Worm (Caenorhabditis elegans) whole organism, late embryonic: ENCODE results near the gene nhr-45.

Experiments
- C08G9.2 ChIP-seq: sonication (generic microtip); optimal IDR thresholded peaks from 2 replicates; lab custom pipeline; 2016; ENCODE audit warnings: mild to moderate bottlenecking, missing genetic modification characterization, moderate library complexity, missing compliant biosample characterization
- F13H6.1 ChIP-seq: sonication (generic microtip); optimal IDR thresholded peaks from 2 replicates; lab custom pipeline; 2016; ENCODE audit warnings: missing genetic modification characterization, missing compliant biosample characterization
- K02D7.2 ChIP-seq: sonication (generic microtip); optimal IDR thresholded peaks from 2 replicates; lab custom pipeline; 2017; ENCODE audit warnings: mild to moderate bottlenecking, missing genetic modification characterization, missing compliant biosample characterization
- T23F11.4 ChIP-seq: fragments of 200-800 bp; sonication (Bioruptor generic); optimal IDR thresholded peaks from 2 replicates; lab custom pipeline; 2018; ENCODE audit warnings: mild to moderate bottlenecking, missing genetic modification characterization, missing compliant biosample characterization
- ahr-1 ChIP-seq: sonication (generic microtip); optimal IDR thresholded peaks from 2 replicates; lab custom pipeline; 2016; ENCODE audit warnings: missing genetic modification characterization, missing compliant biosample characterization
- ama-1 ChIP-seq: fragments of 150-350 bp; optimal IDR thresholded peaks from 2 replicates; lab custom pipeline; 2014
- ceh-14 ChIP-seq: sonication (generic microtip); optimal IDR thresholded peaks from 2 replicates; lab custom pipeline; 2016; ENCODE audit warnings: missing genotype, missing genetic modification characterization, missing compliant biosample characterization
- ceh-18 ChIP-seq: sonication (generic microtip); optimal IDR thresholded peaks from 2 replicates; lab custom pipeline; 2016; ENCODE audit warnings: missing genetic modification characterization, missing compliant biosample characterization
- ceh-19 ChIP-seq: fragments of 200-800 bp; sonication (Bioruptor generic); optimal IDR thresholded peaks from 2 replicates; lab custom pipeline; 2018; ENCODE audit warnings: mild to moderate bottlenecking, missing genetic modification characterization, missing compliant biosample characterization
- ceh-31 ChIP-seq: sonication (generic microtip); optimal IDR thresholded peaks from 2 replicates; lab custom pipeline; 2016; ENCODE audit warnings: missing genetic modification characterization, missing compliant biosample characterization
- ceh-34 ChIP-seq: sonication (generic microtip); optimal IDR thresholded peaks from 2 replicates; lab custom pipeline; 2016; ENCODE audit warnings: mild to moderate bottlenecking, missing genetic modification characterization, missing compliant biosample characterization
- ceh-48 ChIP-seq: sonication (generic microtip); optimal IDR thresholded peaks from 2 replicates; lab custom pipeline; 2016; ENCODE audit warnings: missing genetic modification characterization, inconsistent platforms, missing compliant biosample characterization
- che-1 ChIP-seq: sonication (generic microtip); optimal IDR thresholded peaks from 2 replicates; lab custom pipeline; 2016; ENCODE audit warnings: mild to moderate bottlenecking, missing genetic modification characterization, missing compliant biosample characterization
- dmd-4 ChIP-seq: sonication (generic microtip); optimal IDR thresholded peaks from 2 replicates; lab custom pipeline; 2016; ENCODE audit warnings: borderline replicate concordance, missing genetic modification characterization, missing compliant biosample characterization
- eyg-1 ChIP-seq: sonication (generic microtip); optimal IDR thresholded peaks from 2 replicates; lab custom pipeline; 2016; ENCODE audit warnings: missing genotype, missing genetic modification characterization, missing compliant biosample characterization
- fax-1 ChIP-seq: sonication (generic microtip); optimal IDR thresholded peaks from 2 replicates; lab custom pipeline; 2016; ENCODE audit warnings: missing genotype, missing genetic modification characterization, missing compliant biosample characterization
- fkh-6 ChIP-seq: sonication (generic microtip); optimal IDR thresholded peaks from 2 replicates; lab custom pipeline; 2016; ENCODE audit warnings: missing genetic modification characterization, missing compliant biosample characterization
- hlh-30 ChIP-seq: sonication (generic microtip); optimal IDR thresholded peaks from 2 replicates; lab custom pipeline; 2017; ENCODE audit warnings: antibody characterized with exemption, missing genetic modification characterization, missing compliant biosample characterization; ENCODE audit not compliant: insufficient read depth
- hlh-6 ChIP-seq: sonication (generic microtip); optimal IDR thresholded peaks from 2 replicates; lab custom pipeline; 2016; ENCODE audit warnings: missing genotype, missing genetic modification characterization, missing compliant biosample characterization
- lin-11 ChIP-seq: fragments of 200-800 bp; sonication (Bioruptor generic); optimal IDR thresholded peaks from 2 replicates; lab custom pipeline; 2018; ENCODE audit warnings: mild to moderate bottlenecking, missing genetic modification characterization, missing compliant biosample characterization
- madf-2 ChIP-seq: sonication (generic microtip); optimal IDR thresholded peaks from 2 replicates; lab custom pipeline; 2017; ENCODE audit warnings: missing genetic modification characterization, missing compliant biosample characterization
- nhr-232 ChIP-seq: sonication (generic microtip); optimal IDR thresholded peaks from 2 replicates; lab custom pipeline; 2016; ENCODE audit warnings: missing genetic modification characterization, missing compliant biosample characterization
- pag-3 ChIP-seq: sonication (generic microtip); optimal IDR thresholded peaks from 2 replicates; lab custom pipeline; 2016; ENCODE audit warnings: missing compliant biosample characterization, missing genetic modification characterization, borderline replicate concordance
- pat-9 ChIP-seq: fragments of 200-800 bp; sonication (Bioruptor generic); optimal IDR thresholded peaks from 2 replicates; lab custom pipeline; 2018; ENCODE audit warnings: mild to moderate bottlenecking, missing genetic modification characterization, moderate library complexity, missing compliant biosample characterization
- pax-1 ChIP-seq: fragments of 150-350 bp; optimal IDR thresholded peaks from 2 replicates; lab custom pipeline; 2014; ENCODE audit warnings: missing biosample characterization, missing genetic modification characterization
- pha-4 ChIP-seq: fragments of 150-350 bp; optimal IDR thresholded peaks from 2 replicates; lab custom pipeline; 2018; ENCODE audit warnings: missing biosample characterization, missing genetic modification reagents, missing genetic modification characterization
- ref-2 ChIP-seq: sonication (generic microtip); optimal IDR thresholded peaks from 2 replicates; lab custom pipeline; 2016; ENCODE audit warnings: missing genetic modification characterization, missing compliant biosample characterization
- rnt-1 ChIP-seq: sonication (generic microtip); optimal IDR thresholded peaks from 2 replicates; lab custom pipeline; 2016; ENCODE audit warnings: missing genetic modification characterization, missing compliant biosample characterization
- sdc-2 ChIP-seq: sonication (generic microtip); optimal IDR thresholded peaks from 2 replicates; lab custom pipeline; 2016; ENCODE audit warnings: missing genotype, missing genetic modification characterization, missing compliant biosample characterization
- sox-4 ChIP-seq: sonication (generic microtip); optimal IDR thresholded peaks from 2 replicates; lab custom pipeline; 2017; ENCODE audit warnings: mild to moderate bottlenecking, missing genetic modification characterization, inconsistent platforms, missing compliant biosample characterization
- tbx-2 ChIP-seq: sonication (generic microtip); optimal IDR thresholded peaks from 2 replicates; lab custom pipeline; 2016; ENCODE audit warnings: missing genetic modification characterization, missing compliant biosample characterization
- tbx-7 ChIP-seq: sonication (generic microtip); optimal IDR thresholded peaks from 2 replicates; lab custom pipeline; 2016; ENCODE audit warnings: missing genotype, missing genetic modification characterization, missing compliant biosample characterization
- ttx-3 ChIP-seq: sonication (generic microtip); optimal IDR thresholded peaks from 2 replicates; lab custom pipeline; 2016; ENCODE audit warnings: missing genetic modification reagents, missing genetic modification characterization, missing compliant biosample characterization
- unc-3 ChIP-seq, 2 experiments: fragments of 200-800 bp in 1 of 2; sonication (Bioruptor generic) in 1 of 2; sonication (generic microtip) in 1 of 2; conservative IDR thresholded peaks in 1 of 2; optimal IDR thresholded peaks in 1 of 2; 2 replicates each; pipeline versions ENCODE4 v1.3.6 to Lab custom; 2016 to 2022; ENCODE audit warnings: missing compliant biosample characterization in 2 of 2, missing genetic modification characterization in 2 of 2, missing genetic modification reagents in 1 of 2
- unc-42 ChIP-seq: sonication (generic microtip); optimal IDR thresholded peaks from 2 replicates; lab custom pipeline; 2016; ENCODE audit warnings: missing genotype, missing genetic modification characterization, missing compliant biosample characterization
- unc-55 ChIP-seq: sonication (generic microtip); optimal IDR thresholded peaks from 2 replicates; lab custom pipeline; 2017; ENCODE audit warnings: missing biosample characterization, missing genetic modification reagents, missing genetic modification characterization
- unc-86 ChIP-seq: sonication (generic microtip); optimal IDR thresholded peaks from 2 replicates; lab custom pipeline; 2016; ENCODE audit warnings: missing genetic modification characterization, missing compliant biosample characterization
- ztf-16 ChIP-seq: sonication (generic microtip); optimal IDR thresholded peaks from 2 replicates; lab custom pipeline; 2017; ENCODE audit warnings: missing genetic modification characterization, missing compliant biosample characterization

The nhr-45 gene

DNA sequence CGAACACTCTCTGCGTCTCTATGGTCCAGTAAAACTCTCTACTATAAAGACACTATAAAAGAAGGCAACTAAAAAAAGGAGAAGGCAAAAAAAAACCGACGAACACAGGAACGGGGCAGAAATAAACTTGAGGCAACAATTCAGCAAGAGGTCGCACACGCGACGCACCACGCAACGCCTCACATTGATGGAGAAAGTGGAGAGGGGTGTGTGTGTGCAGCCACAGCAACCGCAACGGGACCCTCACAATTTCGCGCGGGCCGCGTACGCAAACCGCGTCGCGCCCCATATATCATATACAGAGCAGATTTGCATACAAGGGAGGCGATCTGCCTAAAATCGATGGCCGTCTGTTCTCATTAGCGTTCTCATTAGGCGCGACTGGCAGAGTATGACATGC, 43.3 kb downstream of the nhr-45 start:
- TF ChIP-seq pax-1 (tag; lab: Kevin White, UChicago) (no peak), unc-86 (tag; lab: Kevin White, UChicago) (no peak), unc-3 (GFP tag; conservative IDR thresholded peaks at IDR 0.05; lab: Robert Waterston, UW) (no peak), unc-3 (tag; optimal IDR thresholded peaks at IDR 0.05; lab: Kevin White, UChicago) (peak; percentile 9), rnt-1 (tag; lab: Kevin White, UChicago) (peak; percentile 60), sox-4 (tag; lab: Kevin White, UChicago) (peak; percentile 2), madf-2 (tag; lab: Kevin White, UChicago) (no peak), ref-2 (tag; lab: Kevin White, UChicago) (peak; percentile 49), ceh-14 (tag; lab: Kevin White, UChicago) (peak; percentile 38), tbx-2 (peak; percentile 89), hlh-30 (tag; lab: Kevin White, UChicago) (peak; percentile 3), pat-9 (tag; lab: Kevin White, UChicago) (no peak), T23F11.4 (GFP tag; lab: Kevin White, UChicago) (peak; percentile 41), dmd-4 (no peak), che-1 (tag; lab: Kevin White, UChicago) (peak; percentile 32), hlh-6 (peak; percentile 70), eyg-1 (tag; lab: Kevin White, UChicago) (peak; percentile 38), ahr-1 (tag; lab: Kevin White, UChicago) (no peak), nhr-232 (tag; lab: Kevin White, UChicago) (peak; percentile 2), fax-1 (tag; lab: Kevin White, UChicago) (peak; percentile 18), pag-3 (tag; lab: Kevin White, UChicago) (no peak), ceh-34 (tag; lab: Kevin White, UChicago) (peak; percentile 81), unc-42 (tag; lab: Kevin White, UChicago) (peak; percentile 53), unc-55 (peak; percentile 54), sdc-2 (peak; percentile 61), ceh-31 (tag; lab: Kevin White, UChicago) (peak; percentile 83), ceh-18 (peak; percentile 22), fkh-6 (peak; percentile 7), tbx-7 (tag; lab: Kevin White, UChicago) (no peak), C08G9.2 (peak; percentile 38), ceh-48 (tag; lab: Kevin White, UChicago) (peak; percentile 63), ttx-3 (tag; lab: Kevin White, UChicago) (peak; percentile 55), lin-11 (tag; lab: Kevin White, UChicago) (no peak), ceh-19 (GFP tag; lab: Kevin White, UChicago) (peak; percentile 47)

DNA sequence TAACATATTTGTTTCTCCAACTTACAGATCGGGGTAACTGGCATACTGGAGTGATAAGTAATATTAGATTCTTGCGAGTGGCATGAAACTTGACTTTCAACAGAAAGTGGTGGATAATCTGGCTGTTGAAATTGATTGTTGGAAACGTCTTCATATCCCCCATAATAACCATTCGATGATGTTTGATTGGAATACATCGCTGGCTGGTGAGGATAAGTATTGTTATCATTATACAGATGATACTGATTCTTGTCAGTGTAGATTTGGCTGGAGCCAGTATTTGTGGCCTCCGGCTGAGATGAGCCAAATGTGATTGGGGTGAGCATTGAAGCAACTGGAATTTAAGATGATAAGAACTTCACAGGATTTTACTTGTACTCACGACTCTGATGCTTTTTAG, 45.1 kb downstream of the nhr-45 start:
- TF ChIP-seq T23F11.4 (GFP tag; lab: Kevin White, UChicago), result no peak
- no peak for TF ChIP-seq hlh-6
- TF ChIP-seq pat-9 (tag; lab: Kevin White, UChicago), result no peak
- TF ChIP-seq ceh-48 (tag; lab: Kevin White, UChicago), result no peak
- no peak for TF ChIP-seq ztf-16
- no peak for TF ChIP-seq pha-4 (tag; lab: Kevin White, UChicago)
- TF ChIP-seq ama-1 (lab: Kevin White, UChicago), result no peak
- no peak for TF ChIP-seq madf-2 (tag; lab: Kevin White, UChicago)
- TF ChIP-seq F13H6.1 (tag; lab: Kevin White, UChicago), result no peak
- no peak for TF ChIP-seq rnt-1 (tag; lab: Kevin White, UChicago)
- TF ChIP-seq K02D7.2 (tag; lab: Kevin White, UChicago), result no peak
- no peak for TF ChIP-seq unc-42 (tag; lab: Kevin White, UChicago)
- TF ChIP-seq lin-11 (tag; lab: Kevin White, UChicago), result no peak

ce11 chrX:4609635-4610034, 50.5 kb downstream of the nhr-45 start:
- no peak for TF ChIP-seq F13H6.1 (tag; lab: Kevin White, UChicago)
- TF ChIP-seq, all 69 proteins: peak for 0
